Worm (Caenorhabditis elegans): ENCODE measurements around the gene C54D10.10.

Gene C54D10.10

ce11 chrV:12412321-12412720 is 37.5 kb downstream of the C54D10.10 start:
- no peak for TF ChIP-seq elt-1 (tag; optimal IDR thresholded peaks at IDR 0.05)
- TF ChIP-seq gmeb-1 (tag; optimal IDR thresholded peaks at IDR 0.05): no peak
- no peak for TF ChIP-seq lsy-2 (tag; optimal IDR thresholded peaks at IDR 0.05)
- TF ChIP-seq lin-13 (GFP tag; optimal IDR thresholded peaks at IDR 0.05): no peak
- TF ChIP-seq nhr-23 (tag; optimal IDR thresholded peaks at IDR 0.05): no peak
- no peak for TF ChIP-seq sma-3 (GFP tag; optimal IDR thresholded peaks at IDR 0.05)
- TF ChIP-seq nhr-129 (tag; optimal IDR thresholded peaks at IDR 0.05): no peak
- no peak for TF ChIP-seq F13H6.1 (tag; optimal IDR thresholded peaks at IDR 0.05)
- TF ChIP-seq alr-1 (tag; optimal IDR thresholded peaks at IDR 0.05): no peak
- TF ChIP-seq elt-3 (tag; optimal IDR thresholded peaks at IDR 0.05): no peak
- TF ChIP-seq unc-39 (tag; optimal IDR thresholded peaks at IDR 0.05): no peak
- TF ChIP-seq ztf-11 (tag; optimal IDR thresholded peaks at IDR 0.05): no peak
- TF ChIP-seq dmd-4 (tag; optimal IDR thresholded peaks at IDR 0.05): no peak
- no peak for TF ChIP-seq zag-1 (tag; optimal IDR thresholded peaks at IDR 0.05)
- TF ChIP-seq sma-9 (GFP tag; optimal IDR thresholded peaks at IDR 0.05): no peak
- TF ChIP-seq sma-9 (tag; optimal IDR thresholded peaks at IDR 0.05): no peak
- no peak for TF ChIP-seq ceh-16 (tag; optimal IDR thresholded peaks at IDR 0.05)
- TF ChIP-seq nhr-11 (tag; optimal IDR thresholded peaks at IDR 0.05): no peak

ce11 chrV:12411909-12412308 is 37.9 kb downstream of the C54D10.10 start, which contains the start of gene cdr-7:
cdr-7 (minus strand) TSS chrV:12412113.
- TF ChIP-seq nhr-25 (tag; optimal IDR thresholded peaks at IDR 0.05) (peak; percentile 12), blmp-1 (tag; optimal IDR thresholded peaks at IDR 0.05; ENCODE audit: insufficient read depth) (peak; percentile 13), nhr-12 (tag; optimal IDR thresholded peaks at IDR 0.05) (no peak), sma-9 (GFP tag; optimal IDR thresholded peaks at IDR 0.05) (peak; percentile 42), sma-9 (tag; optimal IDR thresholded peaks at IDR 0.05) (no peak)

- TF ChIP-seq sma-9 (GFP tag; optimal IDR thresholded peaks at IDR 0.05) (peak; percentile 55), sma-9 (tag; optimal IDR thresholded peaks at IDR 0.05) (no peak), unc-62 (GFP tag; optimal IDR thresholded peaks at IDR 0.05) (no peak), alr-1 (tag; optimal IDR thresholded peaks at IDR 0.05) (no peak), ceh-16 (tag; optimal IDR thresholded peaks at IDR 0.05) (no peak), crh-2 (tag; optimal IDR thresholded peaks at IDR 0.05) (no peak), dmd-4 (tag; optimal IDR thresholded peaks at IDR 0.05) (no peak), nhr-129 (tag; optimal IDR thresholded peaks at IDR 0.05) (peak; percentile 96), lsy-2 (tag; optimal IDR thresholded peaks at IDR 0.05) (peak in 1 of 2 experiments; percentile 12), ztf-4 (tag; optimal IDR thresholded peaks at IDR 0.05) (no peak), nhr-25 (tag; optimal IDR thresholded peaks at IDR 0.05) (peak; percentile 85), mbf-1 (tag; optimal IDR thresholded peaks at IDR 0.05) (no peak), R02D3.7 (tag; optimal IDR thresholded peaks at IDR 0.05) (no peak), ztf-1 (GFP tag; conservative IDR thresholded peaks at IDR 0.05) (no peak), elt-3 (tag; optimal IDR thresholded peaks at IDR 0.05) (no peak), nhr-6 (tag; optimal IDR thresholded peaks at IDR 0.05) (no peak), aly-2 (tag; optimal IDR thresholded peaks at IDR 0.05) (no peak), nhr-77 (tag; optimal IDR thresholded peaks at IDR 0.05) (no peak), nhr-21 (tag; optimal IDR thresholded peaks at IDR 0.05) (peak; percentile 24), unc-55 (GFP tag; optimal IDR thresholded peaks at IDR 0.05) (no peak), lin-13 (GFP tag; optimal IDR thresholded peaks at IDR 0.05) (no peak), nhr-12 (tag; optimal IDR thresholded peaks at IDR 0.05) (no peak)
Measured at ce11 chrV:12410416-12411001, 39.3 kb downstream of the C54D10.10 start, which contains the start of gene hrg-2. hrg-2 (minus strand) TSS chrV:12410513.

- TF ChIP-seq ama-1 (optimal IDR thresholded peaks at IDR 0.05) (no peak), C34F6.9 (tag; optimal IDR thresholded peaks at IDR 0.05) (peak; percentile 37), sma-9 (GFP tag; optimal IDR thresholded peaks at IDR 0.05) (peak; percentile 51), sma-9 (tag; optimal IDR thresholded peaks at IDR 0.05) (no peak), sem-4 (tag; optimal IDR thresholded peaks at IDR 0.05) (no peak), nhr-77 (tag; optimal IDR thresholded peaks at IDR 0.05) (no peak), gmeb-1 (tag; optimal IDR thresholded peaks at IDR 0.05) (peak; percentile 7), unc-55 (GFP tag; optimal IDR thresholded peaks at IDR 0.05) (peak; percentile 53), nhr-129 (tag; optimal IDR thresholded peaks at IDR 0.05) (peak; percentile 83), nhr-237 (tag; optimal IDR thresholded peaks at IDR 0.05) (no peak), elt-1 (tag; optimal IDR thresholded peaks at IDR 0.05) (no peak), sma-3 (GFP tag; optimal IDR thresholded peaks at IDR 0.05) (no peak), fos-1 (tag; optimal IDR thresholded peaks at IDR 0.05) (peak; percentile 44), lsy-2 (tag; optimal IDR thresholded peaks at IDR 0.05) (peak in 1 of 2 experiments; percentile 48), nhr-11 (tag; optimal IDR thresholded peaks at IDR 0.05) (no peak)
Measured at ce11 chrV:12408996-12409395, 40.8 kb downstream of the C54D10.10 start.
